Worm (Caenorhabditis elegans) whole organism, late embryonic: ENCODE measurements around the gene nspg-5.

ENCODE experiments used
- C38D4.7 ChIP-seq: fragments of 200-800 bp; sonication (Bioruptor generic); optimal IDR thresholded peaks from 2 replicates; lab custom pipeline; 2018; ENCODE audit warnings: mild to moderate bottlenecking, missing genetic modification characterization, moderate library complexity, missing compliant biosample characterization
- F13H6.1 ChIP-seq: sonication (generic microtip); optimal IDR thresholded peaks from 2 replicates; lab custom pipeline; 2016; ENCODE audit warnings: missing genetic modification characterization, missing compliant biosample characterization
- K02D7.2 ChIP-seq: sonication (generic microtip); optimal IDR thresholded peaks from 2 replicates; lab custom pipeline; 2017; ENCODE audit warnings: mild to moderate bottlenecking, missing genetic modification characterization, missing compliant biosample characterization
- K09A11.1 ChIP-seq: sonication (generic microtip); optimal IDR thresholded peaks from 2 replicates; lab custom pipeline; 2017; ENCODE audit warnings: antibody characterized with exemption, mild to moderate bottlenecking, missing genetic modification characterization, missing compliant biosample characterization; ENCODE audit not compliant: insufficient read depth
- T23F11.4 ChIP-seq: fragments of 200-800 bp; sonication (Bioruptor generic); optimal IDR thresholded peaks from 2 replicates; lab custom pipeline; 2018; ENCODE audit warnings: mild to moderate bottlenecking, missing genetic modification characterization, missing compliant biosample characterization
- Y22D7AL.16 ChIP-seq: sonication (generic microtip); optimal IDR thresholded peaks from 2 replicates; lab custom pipeline; 2016; ENCODE audit warnings: missing genetic modification characterization, missing compliant biosample characterization
- ceh-14 ChIP-seq: sonication (generic microtip); optimal IDR thresholded peaks from 2 replicates; lab custom pipeline; 2016; ENCODE audit warnings: missing genotype, missing genetic modification characterization, missing compliant biosample characterization
- ceh-19 ChIP-seq: fragments of 200-800 bp; sonication (Bioruptor generic); optimal IDR thresholded peaks from 2 replicates; lab custom pipeline; 2018; ENCODE audit warnings: mild to moderate bottlenecking, missing genetic modification characterization, missing compliant biosample characterization
- ceh-30 ChIP-seq: fragments of 150-350 bp; optimal IDR thresholded peaks from 2 replicates; lab custom pipeline; 2014; ENCODE audit warnings: missing biosample characterization, missing genetic modification characterization
- ceh-34 ChIP-seq: sonication (generic microtip); optimal IDR thresholded peaks from 2 replicates; lab custom pipeline; 2016; ENCODE audit warnings: mild to moderate bottlenecking, missing genetic modification characterization, missing compliant biosample characterization
- ceh-9 ChIP-seq: sonication (generic microtip); optimal IDR thresholded peaks from 2 replicates; lab custom pipeline; 2016; ENCODE audit warnings: mild to moderate bottlenecking, missing genetic modification characterization, inconsistent platforms, missing compliant biosample characterization
- che-1 ChIP-seq: sonication (generic microtip); optimal IDR thresholded peaks from 2 replicates; lab custom pipeline; 2016; ENCODE audit warnings: mild to moderate bottlenecking, missing genetic modification characterization, missing compliant biosample characterization
- elt-2 ChIP-seq: sonication (generic microtip); optimal IDR thresholded peaks from 2 replicates; lab custom pipeline; 2016; ENCODE audit warnings: missing genetic modification reagents, missing genetic modification characterization, missing compliant biosample characterization
- elt-4 ChIP-seq: sonication (generic microtip); optimal IDR thresholded peaks from 2 replicates; lab custom pipeline; 2016; ENCODE audit warnings: missing genetic modification characterization, missing compliant biosample characterization
- eyg-1 ChIP-seq: sonication (generic microtip); optimal IDR thresholded peaks from 2 replicates; lab custom pipeline; 2016; ENCODE audit warnings: missing genotype, missing genetic modification characterization, missing compliant biosample characterization
- fax-1 ChIP-seq: sonication (generic microtip); optimal IDR thresholded peaks from 2 replicates; lab custom pipeline; 2016; ENCODE audit warnings: missing genotype, missing genetic modification characterization, missing compliant biosample characterization
- fkh-10 ChIP-seq: fragments of 150-350 bp; optimal IDR thresholded peaks from 2 replicates; lab custom pipeline; 2014; ENCODE audit warnings: missing biosample characterization, missing genetic modification reagents, missing genetic modification characterization
- fkh-6 ChIP-seq: sonication (generic microtip); optimal IDR thresholded peaks from 2 replicates; lab custom pipeline; 2016; ENCODE audit warnings: missing genetic modification characterization, missing compliant biosample characterization
- hlh-13 ChIP-seq: fragments of 200-800 bp; sonication (Bioruptor generic); optimal IDR thresholded peaks from 2 replicates; lab custom pipeline; 2018; ENCODE audit warnings: mild to moderate bottlenecking, missing genetic modification characterization, missing compliant biosample characterization
- hlh-15 ChIP-seq: sonication (generic microtip); optimal IDR thresholded peaks from 2 replicates; lab custom pipeline; 2016; ENCODE audit warnings: missing genetic modification characterization, missing compliant biosample characterization
- hlh-6 ChIP-seq: sonication (generic microtip); optimal IDR thresholded peaks from 2 replicates; lab custom pipeline; 2016; ENCODE audit warnings: missing genotype, missing genetic modification characterization, missing compliant biosample characterization
- hlh-8 ChIP-seq: sonication (generic microtip); optimal IDR thresholded peaks from 2 replicates; lab custom pipeline; 2016; ENCODE audit warnings: missing genotype, missing genetic modification characterization, missing compliant biosample characterization
- lin-11 ChIP-seq: fragments of 200-800 bp; sonication (Bioruptor generic); optimal IDR thresholded peaks from 2 replicates; lab custom pipeline; 2018; ENCODE audit warnings: mild to moderate bottlenecking, missing genetic modification characterization, missing compliant biosample characterization
- madf-2 ChIP-seq: sonication (generic microtip); optimal IDR thresholded peaks from 2 replicates; lab custom pipeline; 2017; ENCODE audit warnings: missing genetic modification characterization, missing compliant biosample characterization
- nhr-11 ChIP-seq: fragments of 150-350 bp; optimal IDR thresholded peaks from 2 replicates; lab custom pipeline; 2014; ENCODE audit warnings: missing biosample characterization, missing genetic modification characterization
- nhr-232 ChIP-seq: sonication (generic microtip); optimal IDR thresholded peaks from 2 replicates; lab custom pipeline; 2016; ENCODE audit warnings: missing genetic modification characterization, missing compliant biosample characterization
- npax-4 ChIP-seq: sonication (generic microtip); optimal IDR thresholded peaks from 2 replicates; lab custom pipeline; 2016; ENCODE audit warnings: missing genetic modification characterization, missing compliant biosample characterization
- odd-2 ChIP-seq: sonication (generic microtip); optimal IDR thresholded peaks from 2 replicates; lab custom pipeline; 2017; ENCODE audit warnings: antibody characterized with exemption, mild to moderate bottlenecking, missing genetic modification characterization, missing compliant biosample characterization
- pax-1 ChIP-seq: fragments of 150-350 bp; optimal IDR thresholded peaks from 2 replicates; lab custom pipeline; 2014; ENCODE audit warnings: missing biosample characterization, missing genetic modification characterization
- pha-2 ChIP-seq: sonication (generic microtip); optimal IDR thresholded peaks from 2 replicates; lab custom pipeline; 2017; ENCODE audit warnings: mild to moderate bottlenecking, missing genetic modification characterization, missing compliant biosample characterization
- pros-1 ChIP-seq: fragments of 150-350 bp; optimal IDR thresholded peaks from 2 replicates; lab custom pipeline; 2014; ENCODE audit warnings: missing biosample characterization, missing genetic modification reagents, missing genetic modification characterization
- ref-2 ChIP-seq: sonication (generic microtip); optimal IDR thresholded peaks from 2 replicates; lab custom pipeline; 2016; ENCODE audit warnings: missing genetic modification characterization, missing compliant biosample characterization
- sox-2 ChIP-seq: fragments of 200-800 bp; sonication (Bioruptor generic); IDR thresholded peaks from 2 replicates; pipeline ENCODE4 v1.3.6; 2022; ENCODE audit warnings: missing genetic modification reagents, missing genetic modification characterization, missing compliant biosample characterization
- tbx-7 ChIP-seq: sonication (generic microtip); optimal IDR thresholded peaks from 2 replicates; lab custom pipeline; 2016; ENCODE audit warnings: missing genotype, missing genetic modification characterization, missing compliant biosample characterization
- unc-42 ChIP-seq: sonication (generic microtip); optimal IDR thresholded peaks from 2 replicates; lab custom pipeline; 2016; ENCODE audit warnings: missing genotype, missing genetic modification characterization, missing compliant biosample characterization
- unc-55 ChIP-seq: sonication (generic microtip); optimal IDR thresholded peaks from 2 replicates; lab custom pipeline; 2017; ENCODE audit warnings: missing biosample characterization, missing genetic modification reagents, missing genetic modification characterization
- zip-5 ChIP-seq: sonication (generic microtip); optimal IDR thresholded peaks from 2 replicates; lab custom pipeline; 2016; ENCODE audit warnings: missing genetic modification characterization, missing compliant biosample characterization
- ztf-16 ChIP-seq: sonication (generic microtip); optimal IDR thresholded peaks from 2 replicates; lab custom pipeline; 2017; ENCODE audit warnings: missing genetic modification characterization, missing compliant biosample characterization

The nspg-5 gene

ce11 chrX:3023552-3024183, 41.9 kb downstream of the nspg-5 start:
- TF ChIP-seq unc-42 (tag; lab: Kevin White, UChicago) (peak; percentile 69), lin-11 (no peak)

ce11 chrX:3024637-3025113, 42.9 kb downstream of the nspg-5 start, which contains the start of gene aqp-7:
Gene aqp-7 (plus strand): TSS chrX:3025063.
- no peak for TF ChIP-seq ceh-19 (GFP tag; lab: Kevin White, UChicago)
- no peak for TF ChIP-seq ceh-34 (tag; lab: Kevin White, UChicago)
- TF ChIP-seq Y22D7AL.16 (tag; lab: Kevin White, UChicago), result no peak
- no peak for TF ChIP-seq hlh-8 (tag; lab: Kevin White, UChicago)
- no peak for TF ChIP-seq ztf-16
- no peak for TF ChIP-seq madf-2
- no peak for TF ChIP-seq elt-4 (tag; lab: Kevin White, UChicago)
- TF ChIP-seq unc-55, result no peak
- no peak for TF ChIP-seq pha-2 (tag; lab: Kevin White, UChicago)
- no peak for TF ChIP-seq lin-11
- no peak for TF ChIP-seq sox-2 (GFP tag; lab: Robert Waterston, UW)
- no peak for TF ChIP-seq elt-2 (tag; lab: Kevin White, UChicago)
- TF ChIP-seq nhr-232 (tag; lab: Kevin White, UChicago), result no peak
- TF ChIP-seq zip-5, result no peak
- TF ChIP-seq ceh-30 (tag; lab: Kevin White, UChicago), result no peak
- TF ChIP-seq hlh-15 (tag; lab: Kevin White, UChicago), result no peak
- no peak for TF ChIP-seq hlh-13 (GFP tag; lab: Kevin White, UChicago)
- no peak for TF ChIP-seq fax-1 (tag; lab: Kevin White, UChicago)
- TF ChIP-seq eyg-1 (tag; lab: Kevin White, UChicago), result no peak
- TF ChIP-seq ref-2 (tag; lab: Kevin White, UChicago), result no peak

ce11 chrX:3025145-3025544, 43.3 kb downstream of the nspg-5 start:
- TF ChIP-seq nhr-11, result no peak
- TF ChIP-seq fkh-6 (tag; lab: Kevin White, UChicago), result no peak
- TF ChIP-seq tbx-7 (tag; lab: Kevin White, UChicago), result no peak
- TF ChIP-seq unc-55, result no peak
- no peak for TF ChIP-seq fkh-10 (GFP tag; lab: Kevin White, UChicago)

- TF ChIP-seq npax-4 (tag; lab: Kevin White, UChicago) (no peak), F13H6.1 (no peak), unc-55 (no peak), C38D4.7 (GFP tag; lab: Kevin White, UChicago) (no peak), pros-1 (tag; lab: Kevin White, UChicago) (no peak), T23F11.4 (GFP tag; lab: Kevin White, UChicago) (no peak), hlh-6 (tag; lab: Kevin White, UChicago) (no peak), odd-2 (tag; lab: Kevin White, UChicago) (no peak), K09A11.1 (no peak), pax-1 (tag; lab: Kevin White, UChicago) (no peak), ztf-16 (no peak), fkh-10 (GFP tag; lab: Kevin White, UChicago) (no peak), K02D7.2 (tag; lab: Kevin White, UChicago) (no peak), ceh-14 (tag; lab: Kevin White, UChicago) (no peak), hlh-15 (tag; lab: Kevin White, UChicago) (no peak), che-1 (tag; lab: Kevin White, UChicago) (no peak), ceh-9 (no peak), Y22D7AL.16 (tag; lab: Kevin White, UChicago) (no peak)
These were observed 47.2 kb downstream of the nspg-5 start, which contains the start of gene M02F4.1 for ce11 chrX:3029030-3029429. Gene M02F4.1 (minus strand): TSS chrX:3029130.
